Worm (Caenorhabditis elegans): ENCODE measurements around the gene fbxa-54.
A peak's percentile ranks its signal among the peaks of the same experiment; 100 is the strongest.

The fbxa-54 gene

ce11 chrIII:952184-952583, 4.0 kb upstream of the fbxa-54 start, which contains the start of gene fbxa-10:
TSS of gene fbxa-10 (plus strand) at chrIII:952390.
- TF ChIP-seq isw-1 (GFP tag; IDR thresholded peaks at IDR 0.05) (no peak), skn-1 (tag; optimal IDR thresholded peaks at IDR 0.05) (no peak), F16B12.6 (tag; optimal IDR thresholded peaks at IDR 0.05) (peak; percentile 87), ceh-82 (tag; optimal IDR thresholded peaks at IDR 0.05) (peak in 1 of 3 experiments; percentile 5), fkh-4 (tag; optimal IDR thresholded peaks at IDR 0.05; ENCODE audit: borderline replicate concordance) (no peak), mep-1 (tag; optimal IDR thresholded peaks at IDR 0.05) (peak; percentile 51), lsy-2 (tag; optimal IDR thresholded peaks at IDR 0.05) (peak; percentile 54 to 68), ceh-63 (GFP tag; optimal IDR thresholded peaks at IDR 0.05) (no peak), dpl-1 (GFP tag; optimal IDR thresholded peaks at IDR 0.05) (peak in 2 of 3 experiments; percentile 37 to 54), nhr-77 (tag; optimal IDR thresholded peaks at IDR 0.05) (no peak), aha-1 (tag; optimal IDR thresholded peaks at IDR 0.05) (no peak), pag-3 (tag; optimal IDR thresholded peaks at IDR 0.05; ENCODE audit: borderline replicate concordance, insufficient read depth) (no peak), ets-5 (GFP tag; IDR thresholded peaks at IDR 0.05) (no peak), nhr-237 (tag; optimal IDR thresholded peaks at IDR 0.05) (no peak), dsc-1 (tag; optimal IDR thresholded peaks at IDR 0.05) (peak; percentile 25), tbx-2 (tag; optimal IDR thresholded peaks at IDR 0.05) (peak; percentile 19), ztf-4 (tag; optimal IDR thresholded peaks at IDR 0.05) (no peak), vab-15 (tag; optimal IDR thresholded peaks at IDR 0.05) (no peak), zag-1 (tag; optimal IDR thresholded peaks at IDR 0.05) (no peak), Y116A8C.19 (tag; optimal IDR thresholded peaks at IDR 0.05; ENCODE audit: borderline replicate concordance) (no peak), jun-1 (tag; optimal IDR thresholded peaks at IDR 0.05) (no peak), efl-1 (optimal IDR thresholded peaks at IDR 0.05) (peak; percentile 25 to 45), efl-1 (GFP tag; optimal IDR thresholded peaks at IDR 0.05 in 1 of 2) (peak; percentile 31 to 94), C16A3.4 (tag; optimal IDR thresholded peaks at IDR 0.05) (no peak), lin-14 (GFP tag; optimal IDR thresholded peaks at IDR 0.05) (no peak), swsn-7 (tag; optimal IDR thresholded peaks at IDR 0.05) (peak; percentile 30), fkh-8 (tag; optimal IDR thresholded peaks at IDR 0.05) (no peak), hlh-4 (tag; optimal IDR thresholded peaks at IDR 0.05) (no peak), lin-35 (GFP tag; optimal IDR thresholded peaks at IDR 0.05) (peak; percentile 30 to 39)

- TF ChIP-seq lin-14 (GFP tag; optimal IDR thresholded peaks at IDR 0.05), result no peak
- no peak for TF ChIP-seq vab-15 (tag; optimal IDR thresholded peaks at IDR 0.05)
- TF ChIP-seq Y116A8C.19 (tag; optimal IDR thresholded peaks at IDR 0.05; ENCODE audit: borderline replicate concordance), result no peak
- no peak for TF ChIP-seq fkh-8 (tag; optimal IDR thresholded peaks at IDR 0.05)
- no peak for TF ChIP-seq ztf-4 (tag; optimal IDR thresholded peaks at IDR 0.05)
- no peak for TF ChIP-seq C16A3.4 (tag; optimal IDR thresholded peaks at IDR 0.05)
- no peak for TF ChIP-seq unc-98 (GFP tag; IDR thresholded peaks at IDR 0.05)
- TF ChIP-seq C04F5.9 (tag; optimal IDR thresholded peaks at IDR 0.05), result no peak
- TF ChIP-seq irx-1 (tag; optimal IDR thresholded peaks at IDR 0.05), result no peak
- TF ChIP-seq fkh-10 (GFP tag; optimal IDR thresholded peaks at IDR 0.05), result no peak
- no peak for TF ChIP-seq grh-1 (GFP tag; IDR thresholded peaks at IDR 0.05)
- no peak for TF ChIP-seq lin-39 (tag; optimal IDR thresholded peaks at IDR 0.05)
- TF ChIP-seq sox-4 (tag; optimal IDR thresholded peaks at IDR 0.05), result no peak
Measured at ce11 chrIII:954553-954952, 1.6 kb upstream of the fbxa-54 start, which contains the start of the genes T12B5.15 and T12B5.14. TSS of gene T12B5.15 (minus strand) at chrIII:954653. TSS of gene T12B5.14 (plus strand) at chrIII:954873.

ce11 chrIII:961948-962347, 5.8 kb downstream of the fbxa-54 start, which contains the start of gene fbxa-51:
TSS of gene fbxa-51 (plus strand) at chrIII:962269.
- TF ChIP-seq tlp-1 (tag; optimal IDR thresholded peaks at IDR 0.05), result no peak
- no peak for TF ChIP-seq hlh-4 (tag; optimal IDR thresholded peaks at IDR 0.05)
- no peak for TF ChIP-seq skn-1 (tag; optimal IDR thresholded peaks at IDR 0.05)
- no peak for TF ChIP-seq mep-1 (tag; optimal IDR thresholded peaks at IDR 0.05)
- TF ChIP-seq elt-3 (tag; optimal IDR thresholded peaks at IDR 0.05), result no peak
- TF ChIP-seq lin-14 (GFP tag; optimal IDR thresholded peaks at IDR 0.05), result no peak
- no peak for TF ChIP-seq unc-86 (tag; optimal IDR thresholded peaks at IDR 0.05)
- TF ChIP-seq sox-4 (tag; optimal IDR thresholded peaks at IDR 0.05), result no peak
- no peak for TF ChIP-seq nhr-19 (GFP tag; conservative IDR thresholded peaks at IDR 0.05)
- TF ChIP-seq fos-1 (tag; optimal IDR thresholded peaks at IDR 0.05), result no peak
- TF ChIP-seq nhr-12 (tag; optimal IDR thresholded peaks at IDR 0.05), result no peak
- TF ChIP-seq zag-1 (tag; optimal IDR thresholded peaks at IDR 0.05), result no peak
- no peak for TF ChIP-seq nhr-237 (tag; optimal IDR thresholded peaks at IDR 0.05)
- no peak for TF ChIP-seq ceh-82 (tag; optimal IDR thresholded peaks at IDR 0.05)
- no peak for TF ChIP-seq efl-3 (GFP tag; optimal IDR thresholded peaks at IDR 0.05)
- no peak for TF ChIP-seq isw-1 (GFP tag; IDR thresholded peaks at IDR 0.05)
- TF ChIP-seq lin-15B (tag; optimal IDR thresholded peaks at IDR 0.05), result no peak

Data from whole organism, L1 larva.